Fruit fly (Drosophila melanogaster) S2 (cell line): ENCODE measurements around the gene Pdfr.
"Not testable (repeated sequence)": the region's sequence is repeated elsewhere in the genome, so short reads cannot be mapped to it uniquely, and the experiment has no call there.

Experiments used
- CG8478 ChIP-seq: fragments of >200 bp; optimal IDR thresholded peaks from 2 replicates; lab custom pipeline; 2018
- CTCF ChIP-seq, 2 experiments: fragments of >200 bp; optimal IDR thresholded peaks; 2 replicates each; lab custom pipeline; 2018

dm6 chrX:2610236-2610635, 58.2 kb downstream of the Pdfr start, which contains the start of gene eIF3g1:
- not testable (repeated sequence) for TF ChIP-seq CTCF (optimal IDR thresholded peaks at IDR 0.05; lab: Kevin White, UChicago); CG8478 (lab: Kevin White, UChicago)
